Worm (Caenorhabditis elegans): Measurements from ENCODE around the gene ocr-1.

DNA sequence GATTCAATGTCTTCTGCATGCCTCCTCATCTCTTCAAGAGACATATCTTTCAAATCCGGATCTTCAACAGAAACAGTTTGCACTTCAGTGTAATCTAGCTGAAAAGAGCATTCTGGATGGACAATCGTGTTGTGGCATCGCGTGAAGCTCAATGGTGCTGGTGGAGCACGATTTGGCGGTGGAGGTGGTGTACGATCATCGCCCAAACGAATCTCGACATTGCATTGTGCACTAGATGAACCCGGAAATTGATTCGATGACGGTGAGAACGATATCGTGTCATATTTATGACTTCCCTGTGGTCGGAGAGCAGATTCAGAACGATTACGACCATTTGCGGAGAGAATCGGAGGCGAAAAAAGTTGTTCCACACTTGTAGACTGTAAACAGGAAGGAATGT lies 9.1 kb downstream of the ocr-1 start:
- TF ChIP-seq ama-1 (optimal IDR thresholded peaks at IDR 0.05): no peak
- TF ChIP-seq sdc-2 (tag; optimal IDR thresholded peaks at IDR 0.05): no peak
- TF ChIP-seq ets-4 (tag; optimal IDR thresholded peaks at IDR 0.05): no peak
- TF ChIP-seq hlh-30 (tag; optimal IDR thresholded peaks at IDR 0.05; ENCODE audit: insufficient read depth): no peak
